Worm (Caenorhabditis elegans): ENCODE measurements around the gene sgt-1.

- TF ChIP-seq hmbx-1 (tag; optimal IDR thresholded peaks at IDR 0.05) (peak; percentile 58), F13C5.2 (tag; optimal IDR thresholded peaks at IDR 0.05) (peak; percentile 68)
Observed at ce11 chrII:4942397-4942796, 38.8 kb upstream of the sgt-1 start.
